Worm (Caenorhabditis elegans): ENCODE results near the gene plc-4.

Gene plc-4

ce11 chrIV:7488457-7488783 is 24.0 kb downstream of the plc-4 start (continued):
- TF ChIP-seq nfyb-1 (GFP tag; IDR thresholded peaks at IDR 0.05) (no peak), let-607 (tag; optimal IDR thresholded peaks at IDR 0.05) (no peak), C06A6.2 (GFP tag; conservative IDR thresholded peaks at IDR 0.05) (no peak), tbp1 (GFP tag; optimal IDR thresholded peaks at IDR 0.05) (peak; percentile 34), unc-62 (GFP tag; optimal IDR thresholded peaks at IDR 0.05) (no peak), F10E7.11 (tag; optimal IDR thresholded peaks at IDR 0.05) (no peak), ztf-28 (GFP tag; IDR thresholded peaks at IDR 0.05) (no peak), rec-8 (tag; optimal IDR thresholded peaks at IDR 0.05) (peak in 1 of 2 experiments; percentile 32), F55B11.4 (tag; optimal IDR thresholded peaks at IDR 0.05; ENCODE audit: borderline replicate concordance, insufficient read depth) (no peak), nhr-80 (tag; optimal IDR thresholded peaks at IDR 0.05) (no peak), lsl-1 (GFP tag; optimal IDR thresholded peaks at IDR 0.05) (peak; percentile 24), madf-10 (tag; optimal IDR thresholded peaks at IDR 0.05) (no peak), ceh-100 (GFP tag; IDR thresholded peaks at IDR 0.05) (no peak; the same call in 1 of the 2 replicates), ztf-22 (GFP tag; optimal IDR thresholded peaks at IDR 0.05) (no peak), F57C9.4 (tag; optimal IDR thresholded peaks at IDR 0.05) (no peak), egrh-3 (GFP tag; IDR thresholded peaks at IDR 0.05) (no peak), chd-7 (tag; optimal IDR thresholded peaks at IDR 0.05) (no peak), nfya-2 (GFP tag; IDR thresholded peaks at IDR 0.05) (no peak), rcor-1 (GFP tag; IDR thresholded peaks at IDR 0.05) (no peak), ceh-79 (tag; optimal IDR thresholded peaks at IDR 0.05) (no peak), T07F8.4 (tag; optimal IDR thresholded peaks at IDR 0.05) (no peak), lir-1 (GFP tag; conservative IDR thresholded peaks at IDR 0.05) (no peak), bed-1 (GFP tag; IDR thresholded peaks at IDR 0.05) (no peak), efl-1 (GFP tag; optimal IDR thresholded peaks at IDR 0.05) (no peak), zfh-2 (GFP tag; conservative IDR thresholded peaks at IDR 0.05) (no peak), attf-5 (GFP tag; optimal IDR thresholded peaks at IDR 0.05) (no peak), Y53G8AR.9 (GFP tag; conservative IDR thresholded peaks at IDR 0.05) (peak; percentile 85), pha-4 (tag; optimal IDR thresholded peaks at IDR 0.05) (no peak), madf-6 (GFP tag; IDR thresholded peaks at IDR 0.05) (peak; percentile 63), xnd-1 (tag; optimal IDR thresholded peaks at IDR 0.05) (peak; percentile 3), ceh-91 (GFP tag; IDR thresholded peaks at IDR 0.05) (no peak), B0035.1 (tag; optimal IDR thresholded peaks at IDR 0.05) (no peak), hlh-26 (GFP tag; conservative IDR thresholded peaks at IDR 0.05) (no peak), F37B4.10 (GFP tag; IDR thresholded peaks at IDR 0.05) (0 out of 2 replicates have a peak, but pooled peaks have one; percentile 2), let-526 (GFP tag; IDR thresholded peaks at IDR 0.05) (no peak), lsy-27 (tag; optimal IDR thresholded peaks at IDR 0.05; ENCODE audit: borderline replicate concordance, insufficient read depth) (no peak), hmg-20 (GFP tag; IDR thresholded peaks at IDR 0.05) (no peak), nhr-90 (tag; optimal IDR thresholded peaks at IDR 0.05) (no peak), T26A5.8 (tag; optimal IDR thresholded peaks at IDR 0.05) (no peak), sea-2 (GFP tag; IDR thresholded peaks at IDR 0.05) (no peak), mcd-1 (GFP tag; IDR thresholded peaks at IDR 0.05) (no peak; the same call in 1 of the 2 replicates), unc-130 (GFP tag; optimal IDR thresholded peaks at IDR 0.05) (no peak), hmg-1.2 (GFP tag; IDR thresholded peaks at IDR 0.05) (no peak), him-1 (tag; optimal IDR thresholded peaks at IDR 0.05) (no peak), hrde-1 (tag; optimal IDR thresholded peaks at IDR 0.05; ENCODE audit: borderline replicate concordance) (peak; percentile 91), ztf-18 (tag; optimal IDR thresholded peaks at IDR 0.05) (no peak), ceh-58 (GFP tag; IDR thresholded peaks at IDR 0.05) (no peak), fkh-3 (tag; optimal IDR thresholded peaks at IDR 0.05) (no peak), Y95B8A.8 (GFP tag; IDR thresholded peaks at IDR 0.05) (no peak), F22D6.2 (tag; optimal IDR thresholded peaks at IDR 0.05) (no peak)

Data from whole organism, young adult.